Fruit fly (Drosophila melanogaster) whole organism, prepupa: ENCODE results near the gene CG6126.

Source experiments
- CG11294 ChIP-seq: fragments of 200-800 bp; sonication (Bioruptor generic); IDR thresholded peaks from 2 replicates; pipeline ENCODE4 v1.3.6; 2022; ENCODE audit warnings: missing biosample characterization, missing genetic modification characterization
- CG4318 ChIP-seq: fragments of 200-800 bp; sonication (Bioruptor generic); optimal IDR thresholded peaks from 3 replicates; lab custom pipeline; 2017; ENCODE audit warnings: missing biosample characterization, mild to moderate bottlenecking, missing genetic modification characterization
- Hr38 ChIP-seq: sonication (Bioruptor generic); optimal IDR thresholded peaks from 2 replicates; lab custom pipeline; 2016; ENCODE audit warnings: missing biosample characterization, missing genetic modification characterization
- OdsH ChIP-seq: fragments of 200-800 bp; sonication (Bioruptor generic); optimal IDR thresholded peaks from 3 replicates; lab custom pipeline; 2016; ENCODE audit warnings: missing biosample characterization, missing genetic modification characterization
- Sox102F ChIP-seq: fragments of 200-800 bp; sonication (Bioruptor generic); optimal IDR thresholded peaks from 2 replicates; lab custom pipeline; 2016; ENCODE audit warnings: missing biosample characterization, mild to moderate bottlenecking, missing genetic modification characterization
- spab ChIP-seq: fragments of 200-800 bp; sonication (Bioruptor generic); optimal IDR thresholded peaks from 2 replicates; lab custom pipeline; 2017; ENCODE audit warnings: missing biosample characterization, mild to moderate bottlenecking, missing genetic modification characterization, missing genetic modification reagents
- ss ChIP-seq, 2 experiments: fragments of 200-800 bp; sonication (Bioruptor generic); optimal IDR thresholded peaks; 2 replicates in 1 of 2; 3 replicates in 1 of 2; lab custom pipeline; 2017 to 2018; ENCODE audit warnings: mild to moderate bottlenecking in 2 of 2, missing biosample characterization in 2 of 2, missing genetic modification characterization in 2 of 2, moderate library complexity in 1 of 2

DNA sequence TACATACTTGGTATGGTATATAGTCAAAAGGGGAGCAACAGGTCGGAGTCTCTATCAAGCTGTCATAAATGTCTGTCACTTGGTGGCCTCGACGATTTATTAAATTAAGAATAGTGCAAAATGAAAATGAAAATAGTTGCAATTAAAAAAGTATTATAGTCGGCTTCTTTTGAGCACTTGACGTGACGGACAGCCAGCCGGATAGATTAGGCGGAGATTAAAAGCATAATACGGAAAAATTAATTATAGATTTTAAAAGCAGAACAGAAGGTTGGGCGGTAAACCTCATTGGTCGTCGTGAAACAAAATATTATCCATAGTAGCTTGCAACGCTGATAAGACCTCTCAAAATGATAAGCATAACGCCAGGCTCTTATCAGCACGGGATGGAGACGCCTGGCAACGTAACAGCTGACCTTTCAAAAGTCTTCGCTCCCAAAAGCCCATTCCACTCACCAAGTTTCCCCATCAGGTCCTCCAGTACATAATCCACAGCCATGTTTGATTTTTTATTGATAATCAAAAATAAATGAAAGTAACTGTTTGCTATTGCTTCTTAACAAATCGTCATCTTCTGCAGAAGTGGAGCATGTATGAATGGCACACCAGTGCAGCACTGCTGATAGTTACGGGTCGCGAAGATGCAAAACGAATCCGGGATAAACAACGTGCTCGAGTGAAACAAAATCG is 403 bp downstream of the CG6126 start:
- TF ChIP-seq ss (GFP tag; optimal IDR thresholded peaks at IDR 0.05; lab: Kevin White, UChicago), result no peak
- TF ChIP-seq Sox102F (GFP tag; lab: Kevin White, UChicago), result no peak
- TF ChIP-seq OdsH (GFP tag; lab: Kevin White, UChicago), result no peak
- TF ChIP-seq CG11294, result no peak
- no peak for TF ChIP-seq CG4318 (GFP tag; lab: Kevin White, UChicago)
- TF ChIP-seq Hr38 (GFP tag; lab: Kevin White, UChicago), result no peak
- TF ChIP-seq spab (GFP tag; lab: Kevin White, UChicago), result no peak
